Fruit fly (Drosophila melanogaster): ENCODE measurements around the gene bocks.

bocks gene

dm6 chr3R:9612217-9612616 lies 21.4 kb upstream of the bocks start:
- TF ChIP-seq noc (tag; optimal IDR thresholded peaks at IDR 0.05): peak; percentile 33

- no peak for TF ChIP-seq noc (tag; optimal IDR thresholded peaks at IDR 0.05)
These were observed 17.4 kb upstream of the bocks start for dm6 chr3R:9608206-9608605.

dm6 chr3R:9606913-9607804 lies 16.4 kb upstream of the bocks start:
- no peak for TF ChIP-seq noc (tag; optimal IDR thresholded peaks at IDR 0.05)

dm6 chr3R:9605084-9605483 lies 14.3 kb upstream of the bocks start:
- no peak for TF ChIP-seq noc (tag; optimal IDR thresholded peaks at IDR 0.05)

- no peak for TF ChIP-seq noc (tag; optimal IDR thresholded peaks at IDR 0.05)
These were observed 13.7 kb upstream of the bocks start for dm6 chr3R:9604445-9605020.

dm6 chr3R:9603022-9603942 lies 12.5 kb upstream of the bocks start:
- no peak for TF ChIP-seq noc (tag; optimal IDR thresholded peaks at IDR 0.05)

- no peak for TF ChIP-seq noc (tag; optimal IDR thresholded peaks at IDR 0.05)
These were observed 11.1 kb upstream of the bocks start for dm6 chr3R:9601949-9602348.

- peak; percentile 95 for TF ChIP-seq noc (tag; optimal IDR thresholded peaks at IDR 0.05)
These were observed 9.8 kb upstream of the bocks start for dm6 chr3R:9600558-9600959.

dm6 chr3R:9598099-9598498 lies 7.3 kb upstream of the bocks start:
- TF ChIP-seq noc (tag; optimal IDR thresholded peaks at IDR 0.05): no peak

- no peak for TF ChIP-seq noc (tag; optimal IDR thresholded peaks at IDR 0.05)
These were observed 5.8 kb upstream of the bocks start for dm6 chr3R:9596615-9597014.

dm6 chr3R:9595681-9596357 lies 5.0 kb upstream of the bocks start:
- TF ChIP-seq noc (tag; optimal IDR thresholded peaks at IDR 0.05): no peak

dm6 chr3R:9594839-9595238 lies 4.0 kb upstream of the bocks start:
- TF ChIP-seq noc (tag; optimal IDR thresholded peaks at IDR 0.05): no peak

- no peak for TF ChIP-seq noc (tag; optimal IDR thresholded peaks at IDR 0.05)
These were observed 3.4 kb upstream of the bocks start for dm6 chr3R:9594251-9594581.

- TF ChIP-seq noc (tag; optimal IDR thresholded peaks at IDR 0.05): no peak
These were observed 2.8 kb upstream of the bocks start for dm6 chr3R:9593408-9594250.

Measured in whole organism, larva.